Fruit fly (Drosophila melanogaster) whole organism, embryonic: ENCODE results near the gene bbg.

Experiments used
- Bdp1 ChIP-seq: fragments of 200-800 bp; sonication (Bioruptor generic); optimal IDR thresholded peaks from 3 replicates; lab custom pipeline; 2016; ENCODE audit warnings: missing biosample characterization, missing genetic modification characterization
- CG10431 ChIP-seq: fragments of 200-800 bp; sonication (Bioruptor generic); optimal IDR thresholded peaks from 3 replicates; lab custom pipeline; 2018; ENCODE audit warnings: missing biosample characterization, mild to moderate bottlenecking, missing genetic modification characterization
- CG13123 ChIP-seq: fragments of 200-800 bp; sonication (Bioruptor generic); optimal IDR thresholded peaks from 2 replicates; lab custom pipeline; 2016; ENCODE audit warnings: missing biosample characterization, missing genetic modification characterization
- CG13287 ChIP-seq: fragments of 200-800 bp; sonication (Bioruptor generic); IDR thresholded peaks from 2 replicates; pipeline ENCODE4 v1.3.6; 2022; ENCODE audit warnings: missing biosample characterization, missing genetic modification characterization; ENCODE audit not compliant: partially characterized antibody
- CG15479 ChIP-seq: fragments of 200-800 bp; sonication (Bioruptor generic); optimal IDR thresholded peaks from 3 replicates; lab custom pipeline; 2019; ENCODE audit warnings: missing biosample characterization, mild to moderate bottlenecking, missing genetic modification characterization, moderate library complexity
- CG17829 ChIP-seq: fragments of 200-800 bp; optimal IDR thresholded peaks from 2 replicates; lab custom pipeline; 2019; ENCODE audit warnings: missing biosample characterization, mild to moderate bottlenecking, missing genetic modification characterization, moderate library complexity
- CG17912 ChIP-seq: fragments of 200-800 bp; sonication (Bioruptor generic); optimal IDR thresholded peaks from 2 replicates; lab custom pipeline; 2018; ENCODE audit warnings: missing biosample characterization, mild to moderate bottlenecking, missing genetic modification characterization
- CG18262 ChIP-seq: fragments of 200-800 bp; optimal IDR thresholded peaks from 3 replicates; lab custom pipeline; 2019; ENCODE audit warnings: missing biosample characterization, mild to moderate bottlenecking, missing genetic modification characterization, moderate library complexity
- CG18476 ChIP-seq: fragments of 200-800 bp; sonication (Bioruptor generic); optimal IDR thresholded peaks from 2 replicates; lab custom pipeline; 2016; ENCODE audit warnings: missing biosample characterization, mild to moderate bottlenecking, missing genetic modification characterization
- CG31441 ChIP-seq: fragments of 200-800 bp; sonication (Bioruptor generic); IDR thresholded peaks from 2 replicates; pipeline ENCODE4 v1.3.6; 2022; ENCODE audit warnings: missing biosample characterization, missing genetic modification characterization
- CG32767 ChIP-seq: fragments of 200-800 bp; sonication (Bioruptor generic); IDR thresholded peaks from 2 replicates; pipeline ENCODE4 v1.3.6; 2022; ENCODE audit warnings: missing biosample characterization, missing genetic modification characterization
- CG32772 ChIP-seq: fragments of 200-800 bp; sonication (Bioruptor generic); IDR thresholded peaks from 2 replicates; pipeline ENCODE4 v1.3.6; 2022; ENCODE audit warnings: missing biosample characterization, missing genetic modification characterization
- CG33557 ChIP-seq: fragments of 200-800 bp; sonication (Bioruptor generic); optimal IDR thresholded peaks from 2 replicates; lab custom pipeline; 2019; ENCODE audit warnings: missing biosample characterization, mild to moderate bottlenecking, missing genetic modification characterization, moderate library complexity
- CG4820 ChIP-seq: fragments of 200-800 bp; sonication (Bioruptor generic); optimal IDR thresholded peaks from 3 replicates; lab custom pipeline; 2016; ENCODE audit warnings: missing biosample characterization, missing genetic modification characterization
- CG5953 ChIP-seq: fragments of 200-800 bp; sonication (Bioruptor generic); IDR thresholded peaks from 2 replicates; pipeline ENCODE4 v1.3.6; 2022; ENCODE audit warnings: missing biosample characterization, missing genetic modification characterization
- CG6689 ChIP-seq: fragments of 200-800 bp; sonication (Bioruptor generic); IDR thresholded peaks from 2 replicates; pipeline ENCODE4 v1.3.6; 2022; ENCODE audit warnings: missing biosample characterization, missing genetic modification characterization
- CG6765 ChIP-seq: fragments of 200-800 bp; sonication (Bioruptor generic); optimal IDR thresholded peaks from 3 replicates; lab custom pipeline; 2017; ENCODE audit warnings: missing biosample characterization, mild to moderate bottlenecking, missing genetic modification characterization
- CG7372 ChIP-seq: fragments of 200-800 bp; sonication (Bioruptor generic); IDR thresholded peaks from 2 replicates; pipeline ENCODE4 v1.3.6; 2022; ENCODE audit warnings: missing biosample characterization, missing genetic modification characterization
- CG7745 ChIP-seq: fragments of 200-800 bp; sonication (Bioruptor generic); optimal IDR thresholded peaks from 2 replicates; lab custom pipeline; 2018; ENCODE audit warnings: missing biosample characterization, mild to moderate bottlenecking, missing genetic modification characterization, moderate library complexity
- CG7928 ChIP-seq: fragments of 200-800 bp; sonication (Bioruptor generic); optimal IDR thresholded peaks from 2 replicates; lab custom pipeline; 2017; ENCODE audit warnings: missing biosample characterization, mild to moderate bottlenecking, missing genetic modification characterization
- CG7963 ChIP-seq: fragments of 200-800 bp; sonication (Bioruptor generic); IDR thresholded peaks from 3 replicates; pipeline ENCODE4 v1.3.6; 2022; ENCODE audit warnings: missing biosample characterization, missing genetic modification characterization; ENCODE audit not compliant: partially characterized antibody
- CG8281 ChIP-seq: fragments of 200-800 bp; sonication (Bioruptor generic); optimal IDR thresholded peaks from 2 replicates; lab custom pipeline; 2018; ENCODE audit warnings: missing biosample characterization, mild to moderate bottlenecking, missing genetic modification characterization, moderate library complexity
- CG9215 ChIP-seq: fragments of 200-800 bp; sonication (Bioruptor generic); IDR thresholded peaks from 2 replicates; pipeline ENCODE4 v1.3.6; 2022; ENCODE audit warnings: missing biosample characterization, missing genetic modification characterization
- CG9817 ChIP-seq: fragments of 200-800 bp; sonication (Bioruptor generic); optimal IDR thresholded peaks from 2 replicates; lab custom pipeline; 2018; ENCODE audit warnings: missing biosample characterization, mild to moderate bottlenecking, missing genetic modification characterization, moderate library complexity
- Chrac-16 ChIP-seq: fragments of 200-800 bp; sonication (Bioruptor generic); optimal IDR thresholded peaks from 3 replicates; lab custom pipeline; 2016; ENCODE audit warnings: missing biosample characterization, missing genetic modification characterization
- Dek ChIP-seq: fragments of 200-800 bp; sonication (Bioruptor generic); optimal IDR thresholded peaks from 3 replicates; lab custom pipeline; 2019; ENCODE audit warnings: missing biosample characterization, mild to moderate bottlenecking, missing genetic modification characterization, moderate library complexity
- Dip2 ChIP-seq: fragments of 200-800 bp; sonication (Bioruptor generic); IDR thresholded peaks from 2 replicates; pipeline ENCODE4 v1.3.6; 2022; ENCODE audit warnings: missing biosample characterization, missing genetic modification characterization
- Dp ChIP-seq: fragments of 200-800 bp; sonication (Bioruptor generic); optimal IDR thresholded peaks from 2 replicates; lab custom pipeline; 2018; ENCODE audit warnings: missing biosample characterization, mild to moderate bottlenecking, missing genetic modification characterization, moderate library complexity
- HLH4C ChIP-seq: fragments of 200-800 bp; sonication (Bioruptor generic); IDR thresholded peaks from 3 replicates; pipeline ENCODE4 v1.3.6; 2022; ENCODE audit warnings: missing biosample characterization, missing genetic modification characterization; ENCODE audit not compliant: partially characterized antibody
- Mes4 ChIP-seq: fragments of 200-800 bp; sonication (Bioruptor generic); optimal IDR thresholded peaks from 2 replicates; lab custom pipeline; 2016; ENCODE audit warnings: missing biosample characterization, missing genetic modification characterization
- Nf-YB ChIP-seq: fragments of 200-800 bp; sonication (Bioruptor generic); optimal IDR thresholded peaks from 3 replicates; lab custom pipeline; 2019; ENCODE audit warnings: missing biosample characterization, mild to moderate bottlenecking, missing genetic modification characterization, moderate library complexity
- Opbp ChIP-seq: fragments of 200-800 bp; sonication (Bioruptor generic); IDR thresholded peaks from 3 replicates; pipeline ENCODE4 v1.3.6; 2022; ENCODE audit warnings: missing biosample characterization, missing genetic modification characterization; ENCODE audit not compliant: partially characterized antibody
- Poxn ChIP-seq: fragments of 200-800 bp; sonication (Bioruptor generic); IDR thresholded peaks from 2 replicates; pipeline ENCODE4 v1.3.6; 2022; ENCODE audit warnings: missing biosample characterization, missing genetic modification characterization
- Rfx ChIP-seq: fragments of 200-800 bp; sonication (Bioruptor generic); IDR thresholded peaks from 2 replicates; pipeline ENCODE4 v1.3.6; 2022; ENCODE audit warnings: missing biosample characterization, missing genetic modification characterization
- Sin3A ChIP-seq: fragments of >200 bp; optimal IDR thresholded peaks from 2 replicates; lab custom pipeline; 2018
- Stat92E ChIP-seq, 3 experiments: fragments of >200 bp in 2 of 3; fragments of 200-800 bp in 1 of 3; sonication (Bioruptor generic) in 1 of 3; optimal IDR thresholded peaks; 2 replicates each; lab custom pipeline; 2017 to 2019; ENCODE audit warnings: missing biosample characterization in 3 of 3, missing genetic modification characterization in 3 of 3, mild to moderate bottlenecking in 1 of 3, moderate library complexity in 1 of 3
- ase ChIP-seq: fragments of 200-800 bp; sonication (Bioruptor generic); IDR thresholded peaks from 3 replicates; pipeline ENCODE4 v1.3.6; 2022; ENCODE audit warnings: missing biosample characterization, missing genetic modification characterization
- corto ChIP-seq: fragments of 200-800 bp; sonication (Bioruptor generic); optimal IDR thresholded peaks from 2 replicates; lab custom pipeline; 2016; ENCODE audit warnings: missing biosample characterization, mild to moderate bottlenecking, missing genetic modification characterization, moderate library complexity
- esg ChIP-seq: fragments of 200-800 bp; sonication (Bioruptor generic); conservative IDR thresholded peaks from 2 replicates; pipeline ENCODE4 v1.3.6; 2022; ENCODE audit warnings: missing biosample characterization, missing genetic modification characterization
- eve ChIP-seq, 2 experiments: fragments of >200 bp; optimal IDR thresholded peaks; 2 replicates each; lab custom pipeline; 2017; ENCODE audit warnings: missing biosample characterization in 2 of 2, missing genetic modification characterization in 2 of 2
- grn ChIP-seq: fragments of 200-800 bp; sonication (Bioruptor generic); optimal IDR thresholded peaks from 3 replicates; lab custom pipeline; 2017; ENCODE audit warnings: missing biosample characterization, missing genetic modification characterization
- gsb ChIP-seq: fragments of 200-800 bp; sonication (Bioruptor generic); IDR thresholded peaks from 2 replicates; pipeline ENCODE4 v1.3.6; 2022; ENCODE audit warnings: missing biosample characterization, missing genetic modification characterization
- lov ChIP-seq, 2 experiments: fragments of 200-800 bp in 1 of 2; fragments of >200 bp in 1 of 2; sonication (Bioruptor generic) in 1 of 2; IDR thresholded peaks in 1 of 2; optimal IDR thresholded peaks in 1 of 2; 2 replicates in 1 of 2; 3 replicates in 1 of 2; pipeline versions ENCODE4 v1.3.6 to Lab custom; 2017 to 2022; ENCODE audit warnings: missing biosample characterization in 1 of 2, missing genetic modification characterization in 1 of 2
- nerfin-1 ChIP-seq: fragments of 200-800 bp; sonication (Bioruptor generic); optimal IDR thresholded peaks from 3 replicates; lab custom pipeline; 2019; ENCODE audit warnings: missing biosample characterization, mild to moderate bottlenecking, missing genetic modification characterization, moderate library complexity
- peb ChIP-seq: fragments of 200-800 bp; sonication (Bioruptor generic); IDR thresholded peaks from 2 replicates; pipeline ENCODE4 v1.3.6; 2022; ENCODE audit warnings: missing biosample characterization, missing genetic modification characterization
- psq ChIP-seq: fragments of 200-800 bp; sonication (Bioruptor generic); optimal IDR thresholded peaks from 2 replicates; lab custom pipeline; 2017; ENCODE audit warnings: missing biosample characterization, missing genetic modification characterization
- seq ChIP-seq: fragments of 200-800 bp; sonication (Bioruptor generic); IDR thresholded peaks from 2 replicates; pipeline ENCODE4 v1.3.6; 2022; ENCODE audit warnings: missing biosample characterization, missing genetic modification characterization
- sqz ChIP-seq: fragments of 200-800 bp; sonication (Bioruptor generic); optimal IDR thresholded peaks from 3 replicates; lab custom pipeline; 2018; ENCODE audit warnings: missing biosample characterization, mild to moderate bottlenecking, missing genetic modification characterization
- stc ChIP-seq: fragments of 200-800 bp; sonication (Bioruptor generic); IDR thresholded peaks from 2 replicates; pipeline ENCODE4 v1.3.6; 2022; ENCODE audit warnings: missing biosample characterization, missing genetic modification characterization
- sug ChIP-seq: fragments of 200-800 bp; optimal IDR thresholded peaks from 2 replicates; lab custom pipeline; 2019; ENCODE audit warnings: missing biosample characterization, mild to moderate bottlenecking, missing genetic modification characterization, moderate library complexity
- usp ChIP-seq: fragments of >200 bp; optimal IDR thresholded peaks from 2 replicates; lab custom pipeline; 2017; ENCODE audit warnings: missing biosample characterization, missing genetic modification characterization

bbg gene

DNA sequence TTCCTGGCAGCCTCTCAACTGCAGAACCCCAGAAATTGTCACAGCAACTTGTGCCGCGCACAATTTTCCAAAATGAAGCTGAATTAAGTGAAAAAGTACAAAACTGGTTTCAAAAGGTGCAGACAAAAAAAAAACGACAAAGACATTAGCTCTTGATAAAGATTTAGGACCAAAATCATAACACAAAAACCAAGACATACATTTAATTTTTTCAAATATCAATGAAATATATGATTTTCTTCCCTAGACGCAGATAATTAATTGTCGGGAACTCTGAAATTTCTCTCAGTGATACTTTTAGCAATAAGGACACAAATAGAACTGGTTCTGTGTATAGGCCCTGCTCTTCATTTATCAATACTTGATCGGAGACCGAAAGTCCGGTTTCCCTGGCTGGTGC is 171.4 kb downstream of the bbg start (continued):
- TF ChIP-seq CG32767 (GFP tag; lab: Robert Waterston, UW), result 0 out of 2 replicates have a peak, but pooled peaks have one; percentile 14
- 0 out of 2 replicates have a peak, but pooled peaks have one; percentile 24 for TF ChIP-seq peb (GFP tag; lab: Robert Waterston, UW)
- TF ChIP-seq CG6765 (GFP tag; lab: Kevin White, UChicago), result no peak
- TF ChIP-seq esg (GFP tag; lab: Robert Waterston, UW), result no peak
- TF ChIP-seq ase, result no peak
- TF ChIP-seq CG7745 (tag; lab: Kevin White, UChicago), result no peak
- no peak for TF ChIP-seq CG13123
- TF ChIP-seq sug (tag; lab: Kevin White, UChicago), result no peak
- peak; percentile 25 for TF ChIP-seq Nf-YB (GFP tag; lab: Kevin White, UChicago)
- TF ChIP-seq CG15479 (GFP tag; lab: Kevin White, UChicago), result no peak
- TF ChIP-seq Bdp1, result no peak
- TF ChIP-seq Mes4 (GFP tag; lab: Kevin White, UChicago), result peak; percentile 22
- TF ChIP-seq CG6689 (GFP tag; lab: Robert Waterston, UW), result peak; percentile 62
- no peak for TF ChIP-seq CG7928 (GFP tag; lab: Kevin White, UChicago)
- TF ChIP-seq Dip2, result no peak
- TF ChIP-seq lov (optimal IDR thresholded peaks at IDR 0.05; lab: Kevin White, UChicago), result no peak
- no peak for TF ChIP-seq lov (GFP tag; IDR thresholded peaks at IDR 0.05; lab: Robert Waterston, UW)
- TF ChIP-seq Stat92E (GFP tag; optimal IDR thresholded peaks at IDR 0.05; lab: Kevin White, UChicago), result no peak
- peak in 1 of 2 experiments; percentile 36 for TF ChIP-seq eve (GFP tag; optimal IDR thresholded peaks at IDR 0.05; lab: Kevin White, UChicago)
- no peak for TF ChIP-seq CG9215
- TF ChIP-seq Poxn (GFP tag; lab: Robert Waterston, UW), result no peak
- no peak for TF ChIP-seq gsb (GFP tag; lab: Robert Waterston, UW)
- TF ChIP-seq sqz (GFP tag; lab: Kevin White, UChicago), result no peak
- TF ChIP-seq Sin3A, result no peak
- no peak for TF ChIP-seq Dek (tag; lab: Kevin White, UChicago)
- TF ChIP-seq Opbp (GFP tag; lab: Robert Waterston, UW), result no peak
- peak; percentile 48 for TF ChIP-seq Chrac-16
- TF ChIP-seq CG18262 (tag; lab: Kevin White, UChicago), result peak; percentile 59
- no peak for TF ChIP-seq Dp (GFP tag; lab: Kevin White, UChicago)
- TF ChIP-seq CG4820 (GFP tag; lab: Kevin White, UChicago), result no peak
- TF ChIP-seq CG13287, result no peak
- no peak for TF ChIP-seq HLH4C
- TF ChIP-seq CG17829 (tag; lab: Kevin White, UChicago), result peak; percentile 42
- TF ChIP-seq CG7963 (GFP tag; lab: Robert Waterston, UW), result no peak
- no peak for TF ChIP-seq psq
- TF ChIP-seq seq (GFP tag; lab: Robert Waterston, UW), result no peak
- no peak for TF ChIP-seq stc
- TF ChIP-seq CG7372, result no peak
- peak; percentile 42; the same call in 1 of the 2 replicates for TF ChIP-seq CG31441
- no peak for TF ChIP-seq CG18476 (GFP tag; lab: Kevin White, UChicago)
- no peak for TF ChIP-seq CG5953 (GFP tag; lab: Robert Waterston, UW)
- no peak for TF ChIP-seq nerfin-1 (tag; lab: Kevin White, UChicago)
- no peak for TF ChIP-seq CG8281 (tag; lab: Kevin White, UChicago)
- peak; percentile 75 for TF ChIP-seq CG33557 (GFP tag; lab: Kevin White, UChicago)
- TF ChIP-seq CG10431 (GFP tag; lab: Kevin White, UChicago), result no peak
- TF ChIP-seq grn (GFP tag; lab: Kevin White, UChicago), result no peak
- no peak for TF ChIP-seq CG9817
- no peak for TF ChIP-seq CG32772
- no peak for TF ChIP-seq Rfx (GFP tag; lab: Robert Waterston, UW)
- TF ChIP-seq corto (GFP tag; lab: Kevin White, UChicago), result peak; percentile 80
- TF ChIP-seq usp (GFP tag; lab: Kevin White, UChicago), result no peak
- no peak for TF ChIP-seq CG17912 (GFP tag; lab: Kevin White, UChicago)
